Fruit fly (Drosophila melanogaster) whole organism, embryonic: ENCODE measurements around the gene Gdi.

Experiments
- CG10321 ChIP-seq: fragments of 200-800 bp; sonication (Bioruptor generic); IDR thresholded peaks from 2 replicates; pipeline ENCODE4 v1.3.6; 2022; ENCODE audit warnings: missing biosample characterization, missing genetic modification characterization
- CG10366 ChIP-seq: fragments of 200-800 bp; sonication (Bioruptor generic); IDR thresholded peaks from 2 replicates; pipeline ENCODE4 v1.3.6; 2022; ENCODE audit warnings: missing biosample characterization, missing genetic modification characterization
- CG10959 ChIP-seq: fragments of 200-800 bp; sonication (Bioruptor generic); IDR thresholded peaks from 2 replicates; pipeline ENCODE4 v1.3.6; 2022; ENCODE audit warnings: missing biosample characterization, missing genetic modification characterization
- CG12299 ChIP-seq: fragments of 200-800 bp; sonication (Bioruptor generic); optimal IDR thresholded peaks from 2 replicates; lab custom pipeline; 2018; ENCODE audit warnings: missing biosample characterization, mild to moderate bottlenecking, missing genetic modification characterization
- CG1233 ChIP-seq: fragments of 200-800 bp; sonication (Bioruptor generic); optimal IDR thresholded peaks from 4 replicates; lab custom pipeline; 2018; ENCODE audit warnings: missing biosample characterization, mild to moderate bottlenecking, missing genetic modification characterization
- CG12769 ChIP-seq: fragments of 200-800 bp; sonication (Bioruptor generic); optimal IDR thresholded peaks from 2 replicates; lab custom pipeline; 2019; ENCODE audit warnings: missing biosample characterization, mild to moderate bottlenecking, missing genetic modification characterization, moderate library complexity
- CG13287 ChIP-seq: fragments of 200-800 bp; sonication (Bioruptor generic); IDR thresholded peaks from 2 replicates; pipeline ENCODE4 v1.3.6; 2022; ENCODE audit warnings: missing biosample characterization, missing genetic modification characterization; ENCODE audit not compliant: partially characterized antibody
- CG13624 ChIP-seq: fragments of 200-800 bp; sonication (Bioruptor generic); optimal IDR thresholded peaks from 2 replicates; lab custom pipeline; 2016; ENCODE audit warnings: missing biosample characterization, missing genetic modification characterization
- CG17186 ChIP-seq: fragments of 200-800 bp; sonication (Bioruptor generic); optimal IDR thresholded peaks from 3 replicates; lab custom pipeline; 2017; ENCODE audit warnings: missing biosample characterization, missing genetic modification reagents, missing genetic modification characterization
- CG17361 ChIP-seq: fragments of 200-800 bp; sonication (Bioruptor generic); IDR thresholded peaks from 3 replicates; pipeline ENCODE4 v1.3.6; 2022; ENCODE audit warnings: missing biosample characterization, missing genetic modification characterization
- CG17612 ChIP-seq: fragments of 200-800 bp; sonication (Bioruptor generic); IDR thresholded peaks from 2 replicates; pipeline ENCODE4 v1.3.6; 2022; ENCODE audit warnings: missing biosample characterization, missing genetic modification characterization
- CG32772 ChIP-seq: fragments of 200-800 bp; sonication (Bioruptor generic); IDR thresholded peaks from 2 replicates; pipeline ENCODE4 v1.3.6; 2022; ENCODE audit warnings: missing biosample characterization, missing genetic modification characterization
- CG33557 ChIP-seq: fragments of 200-800 bp; sonication (Bioruptor generic); optimal IDR thresholded peaks from 2 replicates; lab custom pipeline; 2019; ENCODE audit warnings: missing biosample characterization, mild to moderate bottlenecking, missing genetic modification characterization, moderate library complexity
- CG3726 ChIP-seq: fragments of 200-800 bp; sonication (Bioruptor generic); IDR thresholded peaks from 3 replicates; pipeline ENCODE4, ENCODE4 v1.3.6; 2022; ENCODE audit warnings: missing biosample characterization, missing genetic modification characterization
- CG4854 ChIP-seq: fragments of 200-800 bp; sonication (Bioruptor generic); optimal IDR thresholded peaks from 2 replicates; lab custom pipeline; 2016; ENCODE audit warnings: missing biosample characterization, missing genetic modification characterization, inconsistent platforms
- CG6254 ChIP-seq: fragments of 200-800 bp; sonication (Bioruptor generic); optimal IDR thresholded peaks from 3 replicates; lab custom pipeline; 2017; ENCODE audit warnings: mild to moderate bottlenecking, missing biosample characterization, missing genetic modification reagents, missing genetic modification characterization
- CG7928 ChIP-seq: fragments of 200-800 bp; sonication (Bioruptor generic); optimal IDR thresholded peaks from 2 replicates; lab custom pipeline; 2017; ENCODE audit warnings: missing biosample characterization, mild to moderate bottlenecking, missing genetic modification characterization
- CG8290 ChIP-seq, 3 experiments: fragments of 200-800 bp; sonication (Bioruptor generic); optimal IDR thresholded peaks; 2 replicates each; lab custom pipeline; 2016 to 2019; ENCODE audit warnings: missing biosample characterization in 3 of 3, missing genetic modification characterization in 3 of 3, mild to moderate bottlenecking in 2 of 3, moderate library complexity in 1 of 3
- CG8924 ChIP-seq: fragments of 200-800 bp; optimal IDR thresholded peaks from 3 replicates; lab custom pipeline; 2019; ENCODE audit warnings: missing biosample characterization, mild to moderate bottlenecking, missing genetic modification characterization, moderate library complexity
- CG8944 ChIP-seq: fragments of 200-800 bp; sonication (Bioruptor generic); optimal IDR thresholded peaks from 3 replicates; lab custom pipeline; 2016; ENCODE audit warnings: missing biosample characterization, missing genetic modification characterization
- ERR ChIP-seq: fragments of 200-800 bp; sonication (Bioruptor generic); optimal IDR thresholded peaks from 2 replicates; lab custom pipeline; 2016; ENCODE audit warnings: missing biosample characterization, missing genetic modification characterization
- Fer1 ChIP-seq: fragments of 200-800 bp; sonication (Bioruptor generic); optimal IDR thresholded peaks from 2 replicates; lab custom pipeline; 2017; ENCODE audit warnings: missing biosample characterization, mild to moderate bottlenecking, missing genetic modification characterization
- Fer3 ChIP-seq: fragments of 200-800 bp; sonication (Bioruptor generic); optimal IDR thresholded peaks from 2 replicates; lab custom pipeline; 2018; ENCODE audit warnings: missing biosample characterization, mild to moderate bottlenecking, missing genetic modification characterization, moderate library complexity
- H2.0 ChIP-seq: fragments of 200-800 bp; sonication (Bioruptor generic); IDR thresholded peaks from 2 replicates; pipeline ENCODE4 v1.3.6; 2022; ENCODE audit warnings: missing biosample characterization, missing genetic modification characterization
- Mes4 ChIP-seq: fragments of 200-800 bp; sonication (Bioruptor generic); optimal IDR thresholded peaks from 2 replicates; lab custom pipeline; 2016; ENCODE audit warnings: missing biosample characterization, missing genetic modification characterization
- Rx ChIP-seq: fragments of 200-800 bp; sonication (Bioruptor generic); IDR thresholded peaks from 2 replicates; pipeline ENCODE4 v1.3.6; 2022; ENCODE audit warnings: missing biosample characterization, missing genetic modification characterization
- Spps ChIP-seq: fragments of 200-800 bp; sonication (Bioruptor generic); optimal IDR thresholded peaks from 2 replicates; lab custom pipeline; 2018; ENCODE audit warnings: missing biosample characterization, mild to moderate bottlenecking, missing genetic modification characterization
- Taf1 ChIP-seq: fragments of 200-800 bp; sonication (Bioruptor generic); IDR thresholded peaks from 2 replicates; pipeline ENCODE4 v1.3.6; 2022; ENCODE audit warnings: missing biosample characterization, missing genetic modification characterization
- al ChIP-seq: fragments of 200-800 bp; sonication (Bioruptor generic); IDR thresholded peaks from 2 replicates; pipeline ENCODE4 v1.3.6; 2022; ENCODE audit warnings: missing biosample characterization, missing genetic modification characterization
- amos ChIP-seq: fragments of 200-800 bp; sonication (Bioruptor generic); IDR thresholded peaks from 2 replicates; pipeline ENCODE4 v1.3.6; 2022; ENCODE audit warnings: missing biosample characterization, missing genetic modification characterization; ENCODE audit not compliant: partially characterized antibody
- ara ChIP-seq: fragments of 200-800 bp; sonication (Bioruptor generic); IDR thresholded peaks from 2 replicates; pipeline ENCODE4 v1.3.6; 2022; ENCODE audit warnings: missing biosample characterization, missing genetic modification characterization
- bab2 ChIP-seq: fragments of 200-800 bp; sonication (Bioruptor generic); optimal IDR thresholded peaks from 2 replicates; lab custom pipeline; 2016; ENCODE audit warnings: missing biosample characterization, missing genetic modification characterization
- cad ChIP-seq: fragments of >200 bp; optimal IDR thresholded peaks from 2 replicates; lab custom pipeline; 2017; ENCODE audit warnings: missing biosample characterization, missing genetic modification characterization
- da ChIP-seq: fragments of 200-800 bp; sonication (Bioruptor generic); optimal IDR thresholded peaks from 2 replicates; lab custom pipeline; 2016; ENCODE audit warnings: missing biosample characterization, missing genetic modification characterization
- dm ChIP-seq: fragments of 200-800 bp; sonication (Bioruptor generic); optimal IDR thresholded peaks from 3 replicates; lab custom pipeline; 2016; ENCODE audit warnings: missing biosample characterization, missing genetic modification characterization
- dysf ChIP-seq: fragments of 200-800 bp; sonication (Bioruptor generic); IDR thresholded peaks from 3 replicates; pipeline ENCODE4 v1.3.6; 2022; ENCODE audit warnings: missing biosample characterization, missing genetic modification characterization
- emc ChIP-seq: fragments of 200-800 bp; sonication (Bioruptor generic); optimal IDR thresholded peaks from 2 replicates; lab custom pipeline; 2016; ENCODE audit warnings: missing biosample characterization, missing genetic modification characterization
- en ChIP-seq: fragments of 200-800 bp; sonication (Bioruptor generic); optimal IDR thresholded peaks from 2 replicates; lab custom pipeline; 2016; ENCODE audit warnings: missing biosample characterization, missing genetic modification characterization
- exex ChIP-seq: fragments of 200-800 bp; sonication (Bioruptor generic); optimal IDR thresholded peaks from 4 replicates; lab custom pipeline; 2018; ENCODE audit warnings: missing biosample characterization, mild to moderate bottlenecking, missing genetic modification characterization, moderate library complexity
- gce ChIP-seq: fragments of 200-800 bp; sonication (Bioruptor generic); IDR thresholded peaks from 3 replicates; pipeline ENCODE4 v1.3.6; 2022; ENCODE audit warnings: missing biosample characterization, missing genetic modification characterization
- grn ChIP-seq: fragments of 200-800 bp; sonication (Bioruptor generic); optimal IDR thresholded peaks from 3 replicates; lab custom pipeline; 2017; ENCODE audit warnings: missing biosample characterization, missing genetic modification characterization
- gsb ChIP-seq: fragments of 200-800 bp; sonication (Bioruptor generic); IDR thresholded peaks from 2 replicates; pipeline ENCODE4 v1.3.6; 2022; ENCODE audit warnings: missing biosample characterization, missing genetic modification characterization
- mirr ChIP-seq: fragments of 200-800 bp; sonication (Bioruptor generic); optimal IDR thresholded peaks from 3 replicates; lab custom pipeline; 2018; ENCODE audit warnings: missing biosample characterization, mild to moderate bottlenecking, missing genetic modification characterization
- pb ChIP-seq: fragments of 200-800 bp; sonication (Bioruptor generic); optimal IDR thresholded peaks from 3 replicates; lab custom pipeline; 2016; ENCODE audit warnings: missing biosample characterization, missing genetic modification characterization
- psq ChIP-seq: fragments of 200-800 bp; sonication (Bioruptor generic); optimal IDR thresholded peaks from 2 replicates; lab custom pipeline; 2017; ENCODE audit warnings: missing biosample characterization, missing genetic modification characterization
- schlank ChIP-seq: fragments of 200-800 bp; sonication (Bioruptor generic); optimal IDR thresholded peaks from 2 replicates; lab custom pipeline; 2018; ENCODE audit warnings: missing biosample characterization, mild to moderate bottlenecking, missing genetic modification characterization
- sens ChIP-seq: fragments of 200-800 bp; sonication (Bioruptor generic); peaks from one replicate; lab custom pipeline; 2016; ENCODE audit warnings: missing biosample characterization, missing genetic modification characterization
- seq ChIP-seq: fragments of 200-800 bp; sonication (Bioruptor generic); IDR thresholded peaks from 2 replicates; pipeline ENCODE4 v1.3.6; 2022; ENCODE audit warnings: missing biosample characterization, missing genetic modification characterization
- sug ChIP-seq: fragments of 200-800 bp; optimal IDR thresholded peaks from 2 replicates; lab custom pipeline; 2019; ENCODE audit warnings: missing biosample characterization, mild to moderate bottlenecking, missing genetic modification characterization, moderate library complexity
- tgo ChIP-seq: fragments of 200-800 bp; sonication (Bioruptor generic); IDR thresholded peaks from 3 replicates; pipeline ENCODE4 v1.3.6; 2022; ENCODE audit warnings: missing biosample characterization, missing genetic modification characterization
- tio ChIP-seq: fragments of 200-800 bp; sonication (Bioruptor generic); optimal IDR thresholded peaks from 2 replicates; lab custom pipeline; 2017; ENCODE audit warnings: missing biosample characterization, missing genetic modification characterization, inconsistent platforms
- z ChIP-seq: fragments of 200-800 bp; sonication (Bioruptor generic); IDR thresholded peaks from 3 replicates; pipeline ENCODE4 v1.3.6; 2022; ENCODE audit warnings: missing biosample characterization, missing genetic modification characterization

Gene Gdi

dm6 chr2L:9459372-9460091, 35.1 kb downstream of the Gdi start (continued):
- TF ChIP-seq CG10959 (GFP tag; lab: Robert Waterston, UW): no peak
- no peak for TF ChIP-seq CG33557 (GFP tag; lab: Kevin White, UChicago)
- no peak for TF ChIP-seq schlank (tag; lab: Kevin White, UChicago)
- TF ChIP-seq grn: peak; percentile 64
- no peak for TF ChIP-seq CG13624
- TF ChIP-seq CG1233 (GFP tag; lab: Kevin White, UChicago): no peak
- no peak for TF ChIP-seq CG3726 (GFP tag; lab: Robert Waterston, UW)
- no peak for TF ChIP-seq al
- no peak for TF ChIP-seq gsb (GFP tag; lab: Robert Waterston, UW)
- TF ChIP-seq CG10366: no peak
- no peak for TF ChIP-seq Mes4 (GFP tag; lab: Kevin White, UChicago)
- TF ChIP-seq CG32772 (GFP tag; lab: Robert Waterston, UW): no peak
- no peak for TF ChIP-seq amos (GFP tag; lab: Robert Waterston, UW)
- no peak for TF ChIP-seq psq
- no peak for TF ChIP-seq CG17361 (GFP tag; lab: Robert Waterston, UW)
- no peak for TF ChIP-seq pb (GFP tag; lab: Kevin White, UChicago)
- no peak for TF ChIP-seq CG4854 (GFP tag; lab: Kevin White, UChicago)
- TF ChIP-seq CG7928 (GFP tag; lab: Kevin White, UChicago): no peak
- no peak for TF ChIP-seq Fer1 (GFP tag; lab: Kevin White, UChicago)
- TF ChIP-seq exex (tag; lab: Kevin White, UChicago): peak; percentile 61
- TF ChIP-seq bab2 (GFP tag; lab: Kevin White, UChicago): no peak
- TF ChIP-seq CG6254 (GFP tag; lab: Kevin White, UChicago): no peak
- TF ChIP-seq CG17186: no peak
- TF ChIP-seq tio (GFP tag; lab: Kevin White, UChicago): no peak
- no peak for TF ChIP-seq H2.0 (GFP tag; lab: Robert Waterston, UW)
- TF ChIP-seq gce (GFP tag; lab: Robert Waterston, UW): 0 out of 3 replicates have a peak, but pooled peaks have one; percentile 23
- peak; percentile 77 for TF ChIP-seq sug (tag; lab: Kevin White, UChicago)
- TF ChIP-seq Spps (tag; lab: Kevin White, UChicago): no peak
- no peak for TF ChIP-seq CG13287 (GFP tag; lab: Robert Waterston, UW)
- no peak for TF ChIP-seq tgo (GFP tag; lab: Robert Waterston, UW)
- TF ChIP-seq dm: no peak
- peak; percentile 28 for TF ChIP-seq mirr (GFP tag; lab: Kevin White, UChicago)
- TF ChIP-seq CG17612 (GFP tag; lab: Robert Waterston, UW): no peak
- TF ChIP-seq sens: peak; percentile 51
- TF ChIP-seq Rx (GFP tag; lab: Robert Waterston, UW): no peak
- no peak for TF ChIP-seq Fer3
- TF ChIP-seq emc: no peak
- TF ChIP-seq CG12769 (tag; lab: Kevin White, UChicago): no peak
- no peak for TF ChIP-seq CG8924
- no peak for TF ChIP-seq da (GFP tag; lab: Kevin White, UChicago)
- TF ChIP-seq seq: no peak
- no peak for TF ChIP-seq ara (GFP tag; lab: Robert Waterston, UW)
- 0 out of 2 replicates have a peak, but pooled peaks have one; percentile 11 for TF ChIP-seq CG10321 (GFP tag; lab: Robert Waterston, UW)
- TF ChIP-seq cad: no peak
- TF ChIP-seq CG8290 (GFP tag; optimal IDR thresholded peaks at IDR 0.05; lab: Kevin White, UChicago): no peak
- no peak for TF ChIP-seq CG8290 (tag; optimal IDR thresholded peaks at IDR 0.05; lab: Kevin White, UChicago)
- no peak for TF ChIP-seq CG8944
- no peak for TF ChIP-seq z (GFP tag; lab: Robert Waterston, UW)
- no peak for TF ChIP-seq dysf (GFP tag; lab: Robert Waterston, UW)
- TF ChIP-seq ERR: no peak
- no peak for TF ChIP-seq CG12299 (tag; lab: Kevin White, UChicago)
- no peak for TF ChIP-seq en (GFP tag; lab: Kevin White, UChicago)
- TF ChIP-seq Taf1 (GFP tag; lab: Robert Waterston, UW): no peak
